Worm (Caenorhabditis elegans) whole organism, mixed stage, embryonic: Measurements from ENCODE around the gene fbxa-50.

ENCODE experiments used
- ceh-83 ChIP-seq: fragments of 200-800 bp; sonication (Bioruptor generic); optimal IDR thresholded peaks from 2 replicates; lab custom pipeline; 2018; ENCODE audit warnings: mild to moderate bottlenecking, missing genetic modification characterization, missing compliant biosample characterization
- ces-1 ChIP-seq: fragments of 150-350 bp; optimal IDR thresholded peaks from 2 replicates; lab custom pipeline; 2014; ENCODE audit warnings: missing biosample characterization, missing genetic modification reagents, missing genetic modification characterization
- cnd-1 ChIP-seq: fragments of 200-800 bp; sonication (Bioruptor generic); optimal IDR thresholded peaks from 2 replicates; lab custom pipeline; 2018; ENCODE audit warnings: mild to moderate bottlenecking, missing genetic modification characterization, missing compliant biosample characterization
- lsy-2 ChIP-seq: fragments of 150-350 bp; optimal IDR thresholded peaks from 2 replicates; lab custom pipeline; 2014; ENCODE audit warnings: missing biosample characterization, missing genetic modification characterization
- nhr-12 ChIP-seq: fragments of 150-350 bp; optimal IDR thresholded peaks from 2 replicates; lab custom pipeline; 2014; ENCODE audit warnings: missing biosample characterization, missing genetic modification characterization
- nhr-76 ChIP-seq: sonication (generic microtip); optimal IDR thresholded peaks from 2 replicates; lab custom pipeline; 2017; ENCODE audit warnings: missing biosample characterization, missing genetic modification characterization
- snpc-4 ChIP-seq: fragments of 150-350 bp; optimal IDR thresholded peaks from 2 replicates; lab custom pipeline; 2014; ENCODE audit warnings: missing biosample characterization, missing genetic modification characterization
- unc-62 ChIP-seq: fragments of 150-350 bp; optimal IDR thresholded peaks from 2 replicates; lab custom pipeline; 2014; ENCODE audit warnings: missing biosample characterization, missing genetic modification reagents, missing genetic modification characterization
- ztf-11 ChIP-seq: fragments of 150-350 bp; optimal IDR thresholded peaks from 2 replicates; lab custom pipeline; 2014; ENCODE audit warnings: missing biosample characterization, missing genetic modification characterization

ce11 chrIII:1297604-1298003 is 9.3 kb upstream of the fbxa-50 start, which contains the start of gene fbxa-28:
- TF ChIP-seq unc-62 (GFP tag; lab: Kevin White, UChicago) (no peak), nhr-76 (tag; lab: Kevin White, UChicago) (no peak), snpc-4 (tag; lab: Kevin White, UChicago) (no peak), nhr-12 (tag; lab: Kevin White, UChicago) (no peak), ceh-83 (GFP tag; lab: Kevin White, UChicago) (no peak), cnd-1 (tag; lab: Kevin White, UChicago) (no peak), ztf-11 (no peak), ces-1 (GFP tag; lab: Kevin White, UChicago) (no peak), lsy-2 (tag; lab: Kevin White, UChicago) (no peak)
